Fruit fly (Drosophila melanogaster) S2 (cell line): Measurements from ENCODE around the gene CG12170.

ENCODE experiments used
- CG8478 ChIP-seq: fragments of >200 bp; optimal IDR thresholded peaks from 2 replicates; lab custom pipeline; 2018
- CTCF ChIP-seq, 2 experiments: fragments of >200 bp; optimal IDR thresholded peaks; 2 replicates each; lab custom pipeline; 2018

The CG12170 gene

dm6 chr3R:5635524-5635923 lies 1.5 kb upstream of the CG12170 start, which contains the start of gene CG31546:
CG31546 (minus strand) TSS chr3R:5635624.
- TF ChIP-seq CTCF (optimal IDR thresholded peaks at IDR 0.05; lab: Kevin White, UChicago) (no peak), CG8478 (no peak)

dm6 chr3R:5643421-5643820 lies 6.4 kb downstream of the CG12170 start:
- TF ChIP-seq CTCF (optimal IDR thresholded peaks at IDR 0.05; lab: Kevin White, UChicago) (no peak), CG8478 (no peak)

- TF ChIP-seq CG8478 (no peak), CTCF (optimal IDR thresholded peaks at IDR 0.05; lab: Kevin White, UChicago) (no peak)
These were observed 10.9 kb downstream of the CG12170 start for dm6 chr3R:5647705-5648568.

dm6 chr3R:5648569-5649476 lies 11.8 kb downstream of the CG12170 start, which contains the start of the genes MTA1-like and Sec23:
MTA1-like (minus strand) TSS chr3R:5648738.
Sec23 (plus strand) TSS chr3R:5649065.
- TF ChIP-seq CTCF (optimal IDR thresholded peaks at IDR 0.05; lab: Kevin White, UChicago) (no peak), CG8478 (no peak)

dm6 chr3R:5649903-5650302 lies 12.9 kb downstream of the CG12170 start:
- TF ChIP-seq CG8478 (no peak), CTCF (optimal IDR thresholded peaks at IDR 0.05; lab: Kevin White, UChicago) (no peak)

- TF ChIP-seq CTCF (optimal IDR thresholded peaks at IDR 0.05; lab: Kevin White, UChicago), result no peak
- no peak for TF ChIP-seq CG8478
These were observed 16.9 kb downstream of the CG12170 start for dm6 chr3R:5653887-5654286.

DNA sequence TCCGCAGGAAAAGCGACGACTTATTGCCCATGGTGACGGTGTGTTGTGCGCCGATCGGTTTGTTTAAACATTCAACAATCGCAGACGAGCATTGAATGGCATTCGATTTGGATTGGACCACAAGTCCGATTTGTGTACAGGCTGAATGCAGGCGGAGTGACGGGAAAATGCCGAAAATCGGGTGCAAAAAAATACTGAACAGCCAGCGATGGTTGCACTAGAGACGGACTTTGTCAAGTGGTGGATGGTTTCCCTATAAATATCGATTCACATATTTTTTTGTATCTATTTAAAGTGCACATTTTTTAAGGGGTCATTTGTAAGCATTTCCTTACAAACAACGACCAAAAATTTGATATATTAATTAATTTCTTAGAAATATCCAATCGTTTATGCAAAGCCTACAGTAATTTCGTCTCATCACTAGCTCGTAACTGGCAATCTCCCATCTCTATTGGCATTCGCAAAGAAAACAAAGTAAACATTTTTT lies 17.7 kb downstream of the CG12170 start, which contains the start of the genes elm and MED27:
elm (minus strand) TSS at position 170 of the 490 bp plus-strand sequence.
MED27 (plus strand) TSS at position 448 of the 490 bp plus-strand sequence.
- TF ChIP-seq CG8478 (no peak), CTCF (optimal IDR thresholded peaks at IDR 0.05; lab: Kevin White, UChicago) (no peak)

DNA sequence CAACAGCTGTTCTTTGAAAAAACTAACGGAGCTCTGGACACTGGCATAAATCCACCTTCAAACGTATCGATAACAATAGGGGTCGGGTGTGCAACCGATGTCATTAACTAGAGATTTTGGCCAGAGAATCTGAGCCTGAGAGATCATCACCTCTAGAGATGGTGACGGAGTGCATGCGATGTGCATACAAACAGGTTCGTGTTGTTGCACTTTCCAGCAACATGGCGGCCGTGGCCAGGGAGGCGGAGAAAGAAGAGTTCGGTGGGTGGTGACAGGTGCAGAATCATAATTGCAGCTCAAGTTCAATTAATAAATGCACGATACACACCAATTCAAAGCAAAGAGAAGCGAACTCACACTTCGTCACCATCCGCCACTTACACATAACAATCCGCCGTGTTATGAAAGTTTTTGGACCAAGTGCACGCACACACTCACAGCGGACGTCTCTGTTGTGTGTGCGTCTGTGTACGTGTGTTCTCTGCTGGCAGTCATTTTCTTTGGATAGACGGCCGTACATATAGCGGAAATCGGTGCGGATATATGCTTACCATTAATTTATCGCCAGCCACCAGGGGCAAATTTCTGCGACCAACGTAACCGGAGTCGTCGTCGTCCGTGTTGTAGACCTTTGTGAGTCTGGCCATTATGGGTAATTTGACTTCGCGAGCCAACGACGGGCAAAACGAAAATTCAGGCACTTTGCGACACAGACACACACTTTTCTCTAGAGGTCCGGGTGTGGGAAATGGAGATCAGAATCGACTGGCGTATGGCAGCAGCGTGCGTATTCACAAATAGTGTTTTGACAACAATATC lies 22.2 kb downstream of the CG12170 start:
- no peak for TF ChIP-seq CTCF (optimal IDR thresholded peaks at IDR 0.05; lab: Kevin White, UChicago)

- TF ChIP-seq CG8478 (no peak), CTCF (optimal IDR thresholded peaks at IDR 0.05; lab: Kevin White, UChicago) (no peak)
These were observed 22.8 kb downstream of the CG12170 start, which contains the start of gene CG2182 for dm6 chr3R:5659829-5660197. CG2182 (minus strand) TSS chr3R:5659912.

dm6 chr3R:5660198-5660893 lies 23.3 kb downstream of the CG12170 start, which contains the start of gene Wdr33:
Wdr33 (plus strand) TSS chr3R:5660635.
- TF ChIP-seq CG8478 (no peak), CTCF (optimal IDR thresholded peaks at IDR 0.05; lab: Kevin White, UChicago) (no peak)

- TF ChIP-seq CG8478 (no peak), CTCF (optimal IDR thresholded peaks at IDR 0.05; lab: Kevin White, UChicago) (no peak)
These were observed 32.1 kb downstream of the CG12170 start, which contains the start of the genes Xe7 and Atg17 for dm6 chr3R:5668928-5669739. Xe7 (minus strand) TSS chr3R:5669334. Atg17 (plus strand) TSS chr3R:5669713.

DNA sequence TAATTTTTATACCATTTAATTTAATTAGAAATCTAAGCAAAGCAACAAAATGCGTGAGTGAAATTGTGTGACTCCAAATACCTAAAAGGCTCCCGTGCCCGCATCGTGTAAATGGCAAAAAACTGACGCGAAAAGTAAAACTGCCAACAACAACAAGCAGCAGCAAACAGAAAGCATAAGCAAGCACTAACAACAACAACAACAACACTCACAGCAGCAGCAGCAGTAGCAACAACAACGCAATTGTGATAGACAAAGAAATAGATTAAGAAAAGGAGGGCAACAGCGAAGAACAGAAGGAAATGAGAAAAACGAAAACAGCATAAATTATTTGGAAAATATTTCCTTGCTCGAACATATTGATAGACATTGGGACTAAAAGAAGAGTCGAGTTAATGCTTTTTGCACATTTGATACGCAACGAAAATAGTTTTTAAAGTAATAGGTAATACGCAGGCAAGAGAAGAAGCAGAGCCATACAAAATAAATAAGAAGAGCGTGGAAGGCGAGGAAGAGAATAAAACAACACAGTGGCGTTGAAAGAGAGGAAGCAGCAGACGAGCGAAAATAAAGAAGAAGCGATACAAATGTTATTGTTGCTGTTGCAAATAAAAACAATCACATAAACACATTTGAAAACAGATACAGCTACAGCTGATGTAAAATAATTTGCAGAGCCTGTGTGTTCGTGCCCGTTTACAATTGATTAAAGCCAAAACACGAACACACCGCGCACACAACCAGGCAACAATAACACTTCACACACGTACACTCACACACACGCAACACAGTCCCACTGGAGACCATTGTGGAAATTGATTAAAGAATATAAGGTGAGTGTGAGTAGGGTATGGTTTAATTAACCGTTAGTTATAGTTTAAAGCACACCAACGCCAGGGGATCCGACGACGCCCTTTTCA lies 33.0 kb downstream of the CG12170 start:
- TF ChIP-seq CG8478 (no peak), CTCF (optimal IDR thresholded peaks at IDR 0.05; lab: Kevin White, UChicago) (no peak)
